Fruit fly (Drosophila melanogaster): Measurements from ENCODE around the gene CG10600.

CG10600 gene

dm6 chr2L:18857635-18858059 lies 18.2 kb upstream of the CG10600 start (continued):
- peak; percentile 51 for TF ChIP-seq CG15073 (GFP tag; optimal IDR thresholded peaks at IDR 0.05)
- TF ChIP-seq CG14965 (GFP tag; optimal IDR thresholded peaks at IDR 0.05; ENCODE audit: borderline replicate concordance): no peak
- TF ChIP-seq Ada2b (GFP tag; IDR thresholded peaks at IDR 0.05): peak; percentile 92
- peak; percentile 84 for TF ChIP-seq sisA (GFP tag; IDR thresholded peaks at IDR 0.05)
- TF ChIP-seq br (optimal IDR thresholded peaks at IDR 0.05): no peak
- no peak for TF ChIP-seq hb (GFP tag; IDR thresholded peaks at IDR 0.05; ENCODE audit: partially characterized antibody)
- peak; percentile 87 for TF ChIP-seq salm (tag; optimal IDR thresholded peaks at IDR 0.05)
- peak; percentile 91 for TF ChIP-seq CG7372 (GFP tag; IDR thresholded peaks at IDR 0.05)
- peak; percentile 91 for TF ChIP-seq CG12299 (tag; optimal IDR thresholded peaks at IDR 0.05)
- peak; percentile 82 for TF ChIP-seq CG10147 (GFP tag; optimal IDR thresholded peaks at IDR 0.05)
- peak; percentile 83 for TF ChIP-seq caup (GFP tag; optimal IDR thresholded peaks at IDR 0.05; ENCODE audit: severe bottlenecking)
- peak; percentile 43 for TF ChIP-seq Elba2 (GFP tag; optimal IDR thresholded peaks at IDR 0.05)
- TF ChIP-seq Side (GFP tag; optimal IDR thresholded peaks at IDR 0.05): peak; percentile 70
- no peak for TF ChIP-seq Sin3A (optimal IDR thresholded peaks at IDR 0.05)
- peak; percentile 93 for TF ChIP-seq CG14710 (tag; optimal IDR thresholded peaks at IDR 0.05)
- peak; percentile 77 to 94 for TF ChIP-seq Hr51 (GFP tag; optimal IDR thresholded peaks at IDR 0.05)
- peak; percentile 80 for TF ChIP-seq croc (GFP tag; conservative IDR thresholded peaks at IDR 0.05)
- peak; percentile 93 for TF ChIP-seq vvl (GFP tag; IDR thresholded peaks at IDR 0.05)
- peak; percentile 93 for TF ChIP-seq oc (tag; optimal IDR thresholded peaks at IDR 0.05)
- peak; percentile 83 for TF ChIP-seq Nf-YC (tag; optimal IDR thresholded peaks at IDR 0.05)
- peak; percentile 86 for TF ChIP-seq CG11696 (GFP tag; IDR thresholded peaks at IDR 0.05)
- peak; percentile 91 for TF ChIP-seq CG17385 (GFP tag; optimal IDR thresholded peaks at IDR 0.05)
- TF ChIP-seq dpn (GFP tag; optimal IDR thresholded peaks at IDR 0.05): peak; percentile 88 to 92
- TF ChIP-seq CG9215 (GFP tag; IDR thresholded peaks at IDR 0.05): peak; percentile 99
- TF ChIP-seq Ssrp (tag; optimal IDR thresholded peaks at IDR 0.05): peak; percentile 91
- TF ChIP-seq CG13123 (GFP tag; optimal IDR thresholded peaks at IDR 0.05): peak; percentile 64
- TF ChIP-seq CG5245 (GFP tag; optimal IDR thresholded peaks at IDR 0.05): peak; percentile 64
- no peak for TF ChIP-seq inv (GFP tag; IDR thresholded peaks at IDR 0.05; ENCODE audit: partially characterized antibody)
- peak in 1 of 3 experiments; percentile 79 for TF ChIP-seq lola (GFP tag; optimal IDR thresholded peaks at IDR 0.05)
- TF ChIP-seq ase (GFP tag; IDR thresholded peaks at IDR 0.05): peak; percentile 92
- TF ChIP-seq CG10543 (GFP tag; optimal IDR thresholded peaks at IDR 0.05): peak; percentile 89
- TF ChIP-seq prd (optimal IDR thresholded peaks at IDR 0.05): no peak
- TF ChIP-seq prd (GFP tag; IDR thresholded peaks at IDR 0.05): peak; percentile 90
- peak; percentile 59 for TF ChIP-seq bigmax (GFP tag; optimal IDR thresholded peaks at IDR 0.05)
- TF ChIP-seq Atf3 (GFP tag; optimal IDR thresholded peaks at IDR 0.05): peak; percentile 81
- peak; percentile 64 for TF ChIP-seq repo (GFP tag; optimal IDR thresholded peaks at IDR 0.05)
- no peak for TF ChIP-seq ash1 (GFP tag; optimal IDR thresholded peaks at IDR 0.05)
- no peak for TF ChIP-seq hkb (optimal IDR thresholded peaks at IDR 0.05)
- peak; percentile 92 for TF ChIP-seq hkb (GFP tag; IDR thresholded peaks at IDR 0.05)
- TF ChIP-seq Mes4 (GFP tag; optimal IDR thresholded peaks at IDR 0.05): peak; percentile 81
- TF ChIP-seq nom (GFP tag; optimal IDR thresholded peaks at IDR 0.05): peak; percentile 90
- no peak for TF ChIP-seq lov (optimal IDR thresholded peaks at IDR 0.05)
- peak; percentile 85; the same call in 2 of the 3 replicates for TF ChIP-seq lov (GFP tag; IDR thresholded peaks at IDR 0.05)
- peak; percentile 82 for TF ChIP-seq kah (GFP tag; optimal IDR thresholded peaks at IDR 0.05)
- TF ChIP-seq CG30431 (GFP tag; optimal IDR thresholded peaks at IDR 0.05): peak; percentile 76
- peak; percentile 74 for TF ChIP-seq Hey (tag; optimal IDR thresholded peaks at IDR 0.05)
- peak; percentile 8 for TF ChIP-seq grn (GFP tag; optimal IDR thresholded peaks at IDR 0.05)
- TF ChIP-seq sr (GFP tag; IDR thresholded peaks at IDR 0.05): peak; percentile 67; the same call in 1 of the 3 replicates
- peak; percentile 84 for TF ChIP-seq Mad (GFP tag; optimal IDR thresholded peaks at IDR 0.05)
- peak; percentile 84 for TF ChIP-seq CG12744 (GFP tag; optimal IDR thresholded peaks at IDR 0.05)
- TF ChIP-seq schlank (tag; optimal IDR thresholded peaks at IDR 0.05): peak; percentile 78
- no peak; the same call in 2 of the 3 replicates for TF ChIP-seq HLH4C (GFP tag; IDR thresholded peaks at IDR 0.05; ENCODE audit: partially characterized antibody)

All from whole organism, embryonic.